Fruit fly (Drosophila melanogaster) ovary, adult (tissue): ENCODE data around the gene CG5023.

Source experiments
- CG17801 ChIP-seq: fragments of 200-800 bp; optimal IDR thresholded peaks from 2 replicates; lab custom pipeline; 2019; ENCODE audit warnings: missing biosample characterization, mild to moderate bottlenecking, missing genetic modification characterization, moderate library complexity; ENCODE audit not compliant: partially characterized antibody

Gene CG5023

DNA sequence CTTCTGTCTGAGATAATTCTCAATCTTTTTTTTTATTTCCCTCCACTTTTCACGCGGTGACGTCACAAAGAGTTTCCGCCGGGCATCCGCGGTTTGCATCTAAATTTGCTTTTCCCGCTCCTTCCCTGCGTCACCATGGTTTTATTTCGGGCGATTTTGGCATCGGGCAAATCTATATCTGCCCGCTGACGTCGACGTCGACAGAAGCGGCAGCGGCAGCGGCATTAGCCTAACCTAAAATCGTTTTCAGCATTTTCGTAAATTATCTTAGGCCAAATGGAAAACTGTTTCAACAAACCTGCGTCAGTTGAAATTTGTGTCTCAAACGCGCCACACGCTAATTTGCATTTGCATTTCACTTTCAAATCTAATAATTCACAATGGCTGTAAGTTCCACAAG lies at the start of gene CG5023:
CG5023 (plus strand) TSS at position 301 of the 400 bp plus-strand sequence.
- TF ChIP-seq CG17801 (GFP tag; lab: Kevin White, UChicago): no peak

DNA sequence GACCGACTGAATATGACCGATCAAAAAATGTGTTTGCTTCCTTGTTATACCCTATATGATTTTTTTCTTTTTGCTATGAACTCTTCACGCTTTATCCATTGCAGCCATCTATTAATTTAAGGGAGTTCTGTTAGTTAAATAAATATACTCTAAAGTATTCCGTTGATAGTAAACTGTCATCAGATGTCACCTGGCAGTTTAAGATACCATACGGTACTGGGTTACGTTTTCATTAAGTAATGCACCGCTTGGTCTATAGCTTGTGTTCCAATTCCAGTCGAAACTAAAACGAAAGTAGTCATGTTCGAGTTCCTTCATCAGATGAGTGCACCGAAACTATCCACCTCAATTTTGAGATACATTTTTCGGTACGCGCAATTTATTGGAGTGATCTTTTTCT lies 48.5 kb upstream of the CG5023 start, which contains the start of gene Gr92a:
Gr92a (plus strand) TSS at position 301 of the 400 bp plus-strand sequence.
- no peak for TF ChIP-seq CG17801 (GFP tag; lab: Kevin White, UChicago)

DNA sequence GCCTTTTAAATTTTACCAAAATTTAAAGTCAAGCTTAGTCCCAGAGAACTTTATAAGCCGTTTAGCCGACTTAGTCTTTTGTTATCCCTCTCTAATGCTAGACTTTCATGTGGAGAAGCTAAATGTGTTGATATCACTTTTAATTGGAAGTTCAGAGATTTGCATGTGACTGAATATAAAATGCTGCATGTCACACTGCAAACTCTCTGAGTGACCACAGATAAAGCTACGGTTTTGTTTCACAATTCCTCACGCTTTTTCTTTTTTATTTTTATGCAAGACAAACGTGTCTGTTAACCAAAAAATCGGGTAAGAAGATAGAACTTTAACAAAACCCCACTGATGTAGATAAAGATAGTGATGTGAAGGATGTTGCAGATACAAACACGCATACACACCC lies 44.8 kb upstream of the CG5023 start:
- no peak for TF ChIP-seq CG17801 (GFP tag; lab: Kevin White, UChicago)

DNA sequence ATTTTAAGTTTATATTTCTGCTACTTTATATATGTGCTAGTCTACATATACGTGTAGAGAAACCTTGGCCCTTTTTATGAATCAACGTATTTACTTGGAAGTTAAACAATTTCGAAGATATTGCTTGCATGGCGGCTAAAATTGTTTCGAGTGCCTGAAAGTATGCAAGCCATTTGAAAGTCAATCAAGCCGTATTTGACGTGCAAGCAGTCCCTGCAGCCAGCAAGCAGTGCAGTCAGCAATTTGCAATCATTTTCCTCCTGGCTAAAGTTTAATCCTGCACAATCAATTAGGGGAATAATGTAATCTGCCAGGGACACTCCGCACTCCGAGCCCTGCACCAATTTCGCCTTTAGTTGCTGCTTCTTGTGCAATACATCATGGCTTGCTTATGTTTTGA lies 14.6 kb upstream of the CG5023 start:
- no peak for TF ChIP-seq CG17801 (GFP tag; lab: Kevin White, UChicago)

DNA sequence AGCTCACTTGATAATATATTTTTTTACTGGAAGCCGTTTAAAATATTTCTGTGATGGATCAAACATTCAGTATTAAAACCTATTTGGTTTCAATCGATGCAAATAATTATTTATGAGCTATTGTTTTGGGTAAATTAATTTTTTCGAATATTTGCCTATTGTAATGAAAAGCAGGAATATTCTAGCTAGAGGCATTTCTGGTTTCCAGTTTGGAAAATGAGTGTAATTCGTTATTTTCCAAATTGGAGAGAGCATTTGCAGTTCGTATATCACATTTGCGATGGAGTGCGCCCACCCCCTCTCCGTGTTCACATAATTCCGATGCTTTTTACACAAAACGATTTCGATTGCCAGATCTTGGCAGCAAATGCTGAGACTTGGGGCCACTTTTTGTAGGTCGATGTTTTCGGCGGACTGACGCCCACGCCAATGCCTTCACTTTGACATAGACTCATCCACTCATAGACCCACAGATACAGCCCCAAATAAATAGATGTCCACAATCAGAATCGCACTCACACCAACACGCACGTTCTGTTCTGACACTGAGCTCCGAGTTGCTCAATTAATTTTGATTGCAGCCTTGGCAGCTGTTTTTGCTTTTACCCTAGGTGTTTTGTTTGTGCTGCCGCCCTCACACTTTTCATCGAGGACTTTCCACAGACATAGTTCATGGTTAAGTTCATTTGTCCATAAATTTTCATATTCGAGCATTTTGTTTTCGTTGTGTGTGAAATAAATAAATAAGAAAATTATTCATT lies 1.4 kb upstream of the CG5023 start:
- no peak for TF ChIP-seq CG17801 (GFP tag; lab: Kevin White, UChicago)

DNA sequence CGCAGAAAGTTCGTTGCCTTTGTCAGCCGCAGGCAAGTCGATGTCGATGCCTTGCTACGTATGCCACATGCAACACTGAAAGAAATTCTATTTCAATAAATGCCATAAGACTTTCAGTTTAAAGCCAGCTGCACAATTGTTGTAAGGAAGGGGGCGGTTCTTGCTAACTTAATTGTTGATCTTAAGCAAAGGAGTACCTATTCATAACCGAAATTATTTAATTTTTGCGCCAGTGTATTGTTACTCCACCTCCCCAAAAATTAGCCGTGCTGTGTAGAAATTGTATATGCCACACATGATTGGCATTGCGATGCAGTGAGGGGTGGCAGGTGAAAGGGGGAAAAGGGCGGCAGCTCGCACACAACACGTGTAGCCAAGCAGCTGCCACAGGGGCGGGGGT lies 15.8 kb downstream of the CG5023 start:
- no peak for TF ChIP-seq CG17801 (GFP tag; lab: Kevin White, UChicago)

DNA sequence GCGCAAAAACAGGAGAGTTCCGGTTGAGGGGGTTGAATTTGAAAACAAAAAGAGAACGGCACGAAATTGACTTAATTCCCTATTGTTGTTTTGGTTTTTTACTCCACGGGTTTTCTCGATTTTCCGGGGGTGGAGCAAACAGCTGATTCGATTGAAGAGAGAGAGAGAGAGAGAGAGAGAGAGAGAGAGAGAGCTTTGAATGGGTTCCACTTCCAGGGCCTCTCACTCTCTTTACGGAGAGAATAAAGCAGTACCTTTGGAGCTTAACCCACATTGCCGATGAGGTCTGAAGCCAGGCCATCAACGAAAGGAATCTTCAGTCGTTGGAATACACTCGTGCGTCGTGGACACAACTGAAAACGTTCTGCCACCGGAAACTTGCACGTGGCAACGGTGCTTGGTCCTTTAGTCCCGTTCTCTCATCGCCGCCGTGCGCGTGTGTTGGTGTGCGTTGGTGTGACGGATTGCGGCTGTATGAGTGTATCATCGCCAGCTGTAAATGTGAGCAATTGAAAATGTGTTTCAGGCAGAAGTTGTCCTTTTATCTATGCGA lies 35.3 kb downstream of the CG5023 start, which contains the start of gene Nlg4:
Nlg4 (plus strand) TSS at position 332 of the 553 bp plus-strand sequence.
- TF ChIP-seq CG17801 (GFP tag; lab: Kevin White, UChicago): no peak

DNA sequence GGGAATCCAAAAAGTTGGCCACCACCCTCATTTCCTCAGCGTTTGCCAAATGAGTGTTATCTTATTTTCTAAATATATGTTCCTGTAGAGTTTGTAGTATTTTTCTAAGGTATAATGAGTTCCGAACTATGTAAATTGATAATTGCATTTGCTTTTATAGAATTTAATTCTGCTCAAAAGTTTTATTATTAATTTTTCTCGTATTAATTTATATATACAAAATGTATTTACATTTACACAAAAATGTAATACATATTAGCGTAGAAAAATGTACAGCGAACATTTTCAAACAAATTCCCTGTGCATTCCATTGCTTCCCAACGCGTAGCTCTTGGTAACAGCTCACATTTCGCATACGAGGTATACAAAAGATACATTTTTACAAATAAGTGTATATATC lies 40.5 kb downstream of the CG5023 start, which contains the start of gene CG17199:
CG17199 (minus strand) TSS at position 101 of the 400 bp plus-strand sequence.
- no peak for TF ChIP-seq CG17801 (GFP tag; lab: Kevin White, UChicago)
